Worm (Caenorhabditis elegans) whole organism, early embryonic: ENCODE measurements around the gene ZC404.2.

ENCODE experiments used
- B0310.2 ChIP-seq: sonication (generic microtip); optimal IDR thresholded peaks from 2 replicates; lab custom pipeline; 2016; ENCODE audit warnings: mild to moderate bottlenecking, missing genetic modification characterization, missing compliant biosample characterization
- F13C5.2 ChIP-seq: sonication (generic microtip); optimal IDR thresholded peaks from 2 replicates; lab custom pipeline; 2017; ENCODE audit warnings: mild to moderate bottlenecking, missing genetic modification characterization, inconsistent platforms, missing compliant biosample characterization
- aly-1 ChIP-seq: sonication (generic microtip); optimal IDR thresholded peaks from 2 replicates; lab custom pipeline; 2016; ENCODE audit warnings: missing genetic modification characterization, missing compliant biosample characterization
- ama-1 ChIP-seq: fragments of 150-350 bp; optimal IDR thresholded peaks from 2 replicates; lab custom pipeline; 2014
- ceh-13 ChIP-seq: fragments of 200-800 bp; sonication (Bioruptor generic); optimal IDR thresholded peaks from 2 replicates; lab custom pipeline; 2018; ENCODE audit warnings: mild to moderate bottlenecking, missing genetic modification characterization, missing compliant biosample characterization
- ceh-36 ChIP-seq: sonication (generic microtip); optimal IDR thresholded peaks from 2 replicates; lab custom pipeline; 2016; ENCODE audit warnings: missing genetic modification characterization, inconsistent platforms, missing compliant biosample characterization
- ets-7 ChIP-seq: sonication (generic microtip); optimal IDR thresholded peaks from 2 replicates; lab custom pipeline; 2016; ENCODE audit warnings: missing genotype, missing genetic modification characterization, missing compliant biosample characterization
- flt-1 ChIP-seq: fragments of 200-800 bp; sonication (Bioruptor generic); IDR thresholded peaks from 2 replicates; pipeline ENCODE4 v1.3.6; 2022; ENCODE audit warnings: missing genetic modification characterization, missing compliant biosample characterization
- hmbx-1 ChIP-seq: sonication (generic microtip); optimal IDR thresholded peaks from 2 replicates; lab custom pipeline; 2016; ENCODE audit warnings: mild to moderate bottlenecking, missing genetic modification characterization, missing compliant biosample characterization
- hmg-4 ChIP-seq: fragments of 200-800 bp; sonication (Bioruptor generic); optimal IDR thresholded peaks from 2 replicates; lab custom pipeline; 2018; ENCODE audit warnings: mild to moderate bottlenecking, missing genetic modification characterization, missing compliant biosample characterization
- hnd-1 ChIP-seq: sonication (generic microtip); optimal IDR thresholded peaks from 2 replicates; lab custom pipeline; 2016; ENCODE audit warnings: missing genetic modification characterization, missing compliant biosample characterization
- pes-1 ChIP-seq: fragments of 200-800 bp; sonication (Bioruptor generic); IDR thresholded peaks from 2 replicates; pipeline ENCODE4 v1.3.6; 2022; ENCODE audit warnings: missing genetic modification reagents, missing genetic modification characterization, missing compliant biosample characterization
- scrt-1 ChIP-seq: fragments of 200-800 bp; sonication (Bioruptor generic); IDR thresholded peaks from 2 replicates; pipeline ENCODE4 v1.3.6; 2022; ENCODE audit warnings: missing genetic modification characterization, missing compliant biosample characterization
- sea-1 ChIP-seq: fragments of 200-800 bp; sonication (Bioruptor generic); conservative IDR thresholded peaks from 2 replicates; pipeline ENCODE4 v1.3.6; 2022; ENCODE audit warnings: missing genetic modification characterization, missing compliant biosample characterization
- tbx-11 ChIP-seq: fragments of 200-800 bp; sonication (Bioruptor generic); IDR thresholded peaks from 2 replicates; pipeline ENCODE4 v1.3.6; 2022; ENCODE audit warnings: missing genetic modification characterization, missing compliant biosample characterization
- tbx-37 ChIP-seq: fragments of 200-800 bp; sonication (Bioruptor generic); conservative IDR thresholded peaks from 2 replicates; pipeline ENCODE4 v1.3.6; 2022; ENCODE audit warnings: missing genetic modification reagents, missing genetic modification characterization, missing compliant biosample characterization
- tra-4 ChIP-seq: sonication (generic microtip); optimal IDR thresholded peaks from 2 replicates; lab custom pipeline; 2017; ENCODE audit warnings: missing genetic modification characterization, missing compliant biosample characterization

Gene ZC404.2

DNA sequence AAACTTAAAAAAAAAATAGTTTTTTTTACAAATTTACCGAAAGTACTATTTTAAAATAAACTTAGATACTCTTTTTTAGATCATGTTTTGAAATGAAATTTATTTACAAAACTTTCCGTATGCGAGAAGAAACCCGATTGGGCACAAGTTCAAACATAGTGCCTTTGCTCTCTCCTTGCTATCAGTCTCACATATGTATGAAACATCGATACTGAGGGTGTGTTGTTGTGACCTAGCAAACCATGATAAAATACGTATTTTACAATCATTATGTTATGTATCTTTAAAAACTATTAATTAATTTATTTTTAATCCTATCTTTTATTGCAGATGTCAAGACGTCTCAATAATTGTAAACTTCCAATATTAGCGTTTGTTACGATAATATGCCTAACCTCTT lies 22.3 kb downstream of the ZC404.2 start:
- no peak for TF ChIP-seq ceh-13 (GFP tag; lab: Kevin White, UChicago)
- no peak for TF ChIP-seq hnd-1 (tag; lab: Kevin White, UChicago)
- TF ChIP-seq B0310.2 (tag; lab: Kevin White, UChicago): no peak
- no peak for TF ChIP-seq ets-7 (tag; lab: Kevin White, UChicago)
- no peak for TF ChIP-seq hmg-4 (GFP tag; lab: Kevin White, UChicago)
- TF ChIP-seq hmbx-1 (tag; lab: Kevin White, UChicago): no peak
- TF ChIP-seq ceh-36: no peak
- no peak for TF ChIP-seq tbx-37 (GFP tag; lab: Robert Waterston, UW)
- TF ChIP-seq F13C5.2 (tag; lab: Kevin White, UChicago): no peak
- no peak for TF ChIP-seq scrt-1 (GFP tag; lab: Robert Waterston, UW)

DNA sequence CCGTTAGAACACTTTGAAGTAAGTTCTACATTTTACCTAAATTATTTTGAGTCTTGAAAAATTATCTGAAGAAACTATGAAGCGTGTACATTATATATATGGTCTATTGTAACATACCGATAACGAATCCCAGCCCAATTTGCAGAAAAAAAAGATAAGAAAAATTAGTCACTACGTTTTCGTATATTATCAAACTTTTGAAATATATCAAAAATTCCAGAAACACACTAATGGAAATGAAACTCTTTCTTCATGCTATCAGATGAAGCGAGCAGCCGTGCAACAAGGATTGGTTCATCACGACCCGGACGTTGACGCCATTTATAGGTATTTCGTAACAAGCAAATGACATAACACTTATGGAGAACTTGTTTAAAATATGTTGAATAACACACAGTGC lies 24.1 kb downstream of the ZC404.2 start:
- TF ChIP-seq scrt-1 (GFP tag; lab: Robert Waterston, UW): no peak
- no peak for TF ChIP-seq tbx-37 (GFP tag; lab: Robert Waterston, UW)
- TF ChIP-seq hmbx-1 (tag; lab: Kevin White, UChicago): no peak
- TF ChIP-seq ceh-13 (GFP tag; lab: Kevin White, UChicago): no peak

DNA sequence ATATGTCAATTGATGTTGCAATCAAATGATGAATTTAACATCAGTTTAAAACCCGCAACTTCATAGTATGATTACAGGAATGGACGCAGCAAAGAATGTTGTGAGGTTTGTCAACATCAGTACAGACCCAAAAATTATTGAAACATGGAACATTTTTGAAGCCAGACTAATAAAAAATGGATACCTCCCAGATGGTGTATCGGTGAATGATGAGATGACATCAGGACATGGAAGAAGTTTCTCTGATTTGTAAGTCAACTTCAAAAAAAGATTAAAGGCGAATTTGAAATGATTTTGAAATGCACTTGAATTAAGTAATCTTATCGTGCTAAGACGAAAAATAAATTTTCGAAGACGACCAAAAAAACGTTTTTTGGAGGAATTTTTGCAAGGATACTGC lies 26.1 kb downstream of the ZC404.2 start:
- TF ChIP-seq ceh-13 (GFP tag; lab: Kevin White, UChicago): no peak
- TF ChIP-seq ceh-36: no peak
- no peak for TF ChIP-seq hmg-4 (GFP tag; lab: Kevin White, UChicago)
- no peak for TF ChIP-seq ets-7 (tag; lab: Kevin White, UChicago)
- TF ChIP-seq scrt-1 (GFP tag; lab: Robert Waterston, UW): no peak
- no peak for TF ChIP-seq tbx-37 (GFP tag; lab: Robert Waterston, UW)
- TF ChIP-seq pes-1: no peak

DNA sequence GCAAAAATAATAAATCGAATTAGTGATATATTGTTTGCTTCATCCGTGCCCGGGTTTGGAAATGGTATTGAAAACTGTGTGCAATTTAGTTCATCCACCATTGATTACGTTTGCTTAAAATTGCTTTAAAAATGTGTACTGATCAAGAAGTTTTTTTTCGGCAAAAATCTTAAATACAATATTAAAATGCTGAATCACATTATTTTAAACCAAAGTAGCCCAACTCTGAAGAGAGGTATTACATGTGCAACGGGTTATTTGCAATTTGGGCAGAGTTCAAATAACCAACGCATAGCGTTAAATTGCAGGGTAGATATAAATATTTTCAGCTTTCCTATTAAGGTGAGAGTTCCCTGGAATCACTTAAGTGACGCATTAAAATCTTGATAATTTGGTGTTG lies 29.4 kb downstream of the ZC404.2 start, which contains the start of gene dmsr-14:
TSS of gene dmsr-14 (minus strand) at position 101 of the 400 bp plus-strand sequence.
- TF ChIP-seq hmg-4 (GFP tag; lab: Kevin White, UChicago): no peak
- TF ChIP-seq ceh-13 (GFP tag; lab: Kevin White, UChicago): no peak
- no peak for TF ChIP-seq tra-4 (tag; lab: Kevin White, UChicago)
- TF ChIP-seq aly-1: no peak
- TF ChIP-seq hnd-1 (tag; lab: Kevin White, UChicago): no peak
- TF ChIP-seq ama-1 (lab: Kevin White, UChicago): no peak
- TF ChIP-seq F13C5.2 (tag; lab: Kevin White, UChicago): no peak
- TF ChIP-seq scrt-1 (GFP tag; lab: Robert Waterston, UW): no peak
- TF ChIP-seq hmbx-1 (tag; lab: Kevin White, UChicago): no peak
- TF ChIP-seq tbx-37 (GFP tag; lab: Robert Waterston, UW): no peak
- no peak for TF ChIP-seq tbx-11 (GFP tag; lab: Robert Waterston, UW)
- no peak for TF ChIP-seq sea-1 (GFP tag; lab: Robert Waterston, UW)
- TF ChIP-seq ceh-36: no peak

DNA sequence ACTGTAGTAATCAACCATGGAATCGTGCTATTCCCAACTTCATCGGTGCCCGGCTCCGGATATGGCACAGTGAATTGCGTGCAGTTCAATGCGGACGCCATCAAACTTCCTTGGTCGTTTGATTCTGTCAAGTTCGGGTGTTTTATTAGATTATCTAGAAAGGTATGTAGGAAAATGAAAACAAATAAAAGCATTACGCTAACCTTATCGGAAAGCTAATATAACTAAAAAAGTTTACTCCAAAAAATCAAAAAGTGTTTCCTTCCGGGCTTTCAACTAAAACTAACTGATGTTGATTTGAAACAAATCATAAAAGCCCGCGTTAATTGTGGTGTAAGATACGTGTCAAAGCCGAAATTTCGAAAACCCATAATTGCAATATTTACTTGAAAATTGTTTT lies 32.1 kb downstream of the ZC404.2 start, which contains the start of gene dmsr-13:
TSS of gene dmsr-13 (minus strand) at position 101 of the 400 bp plus-strand sequence.
- TF ChIP-seq hmbx-1 (tag; lab: Kevin White, UChicago): no peak
- TF ChIP-seq ceh-36: no peak
- no peak for TF ChIP-seq ama-1 (lab: Kevin White, UChicago)
- TF ChIP-seq hmg-4 (GFP tag; lab: Kevin White, UChicago): no peak
- TF ChIP-seq sea-1 (GFP tag; lab: Robert Waterston, UW): no peak
- no peak for TF ChIP-seq flt-1
- TF ChIP-seq scrt-1 (GFP tag; lab: Robert Waterston, UW): no peak
- TF ChIP-seq B0310.2 (tag; lab: Kevin White, UChicago): no peak
- no peak for TF ChIP-seq hnd-1 (tag; lab: Kevin White, UChicago)
- TF ChIP-seq tbx-11 (GFP tag; lab: Robert Waterston, UW): no peak

DNA sequence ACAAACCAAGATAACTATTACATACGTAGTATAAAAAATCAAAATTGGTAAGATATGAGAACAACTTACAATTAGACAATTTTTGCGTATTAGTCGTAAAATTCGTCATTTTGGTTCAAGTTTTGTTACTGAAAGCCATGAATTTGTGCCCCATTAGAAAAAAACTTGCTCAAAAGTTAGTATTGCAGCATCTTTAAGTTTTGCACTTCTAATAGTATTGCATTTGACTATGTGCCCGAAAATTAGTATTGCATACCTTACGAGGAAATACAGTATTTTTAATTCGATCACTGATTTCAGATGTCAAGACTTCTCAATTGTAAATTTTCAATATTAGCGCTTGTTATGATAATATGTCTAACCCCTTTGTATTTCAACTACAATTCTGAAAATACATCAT lies 33.8 kb downstream of the ZC404.2 start, which contains the start of gene T15B7.8:
TSS of gene T15B7.8 (plus strand) at position 301 of the 400 bp plus-strand sequence.
- TF ChIP-seq tbx-11 (GFP tag; lab: Robert Waterston, UW) (no peak), tbx-37 (GFP tag; lab: Robert Waterston, UW) (no peak), ceh-36 (no peak), F13C5.2 (tag; lab: Kevin White, UChicago) (no peak), hmg-4 (GFP tag; lab: Kevin White, UChicago) (no peak), ceh-13 (GFP tag; lab: Kevin White, UChicago) (no peak), aly-1 (no peak), sea-1 (GFP tag; lab: Robert Waterston, UW) (no peak), tra-4 (tag; lab: Kevin White, UChicago) (no peak)

DNA sequence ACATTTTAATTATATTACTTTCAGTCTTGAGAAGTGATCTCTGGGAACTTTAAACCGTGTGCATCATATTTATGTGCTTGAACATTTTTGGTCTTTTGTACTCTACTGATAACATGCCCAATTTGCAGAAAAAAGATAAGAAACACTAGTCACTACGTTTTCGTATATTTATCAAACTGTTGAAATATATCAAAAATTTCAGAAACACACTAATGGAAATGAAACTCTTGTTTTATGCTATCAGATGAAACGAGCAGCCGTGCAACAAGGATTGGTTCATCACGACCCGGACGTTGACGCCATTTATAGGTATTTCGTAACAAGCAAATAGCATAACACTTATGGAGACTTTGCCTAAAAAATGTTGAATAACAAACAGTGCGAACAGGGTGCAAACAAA lies 35.7 kb downstream of the ZC404.2 start:
- TF ChIP-seq flt-1: no peak
- no peak for TF ChIP-seq pes-1
- no peak for TF ChIP-seq scrt-1 (GFP tag; lab: Robert Waterston, UW)
- no peak for TF ChIP-seq hmg-4 (GFP tag; lab: Kevin White, UChicago)
- TF ChIP-seq tbx-11 (GFP tag; lab: Robert Waterston, UW): no peak
- no peak for TF ChIP-seq ama-1 (lab: Kevin White, UChicago)
- TF ChIP-seq ets-7 (tag; lab: Kevin White, UChicago): no peak
- no peak for TF ChIP-seq ceh-36
- TF ChIP-seq sea-1 (GFP tag; lab: Robert Waterston, UW): no peak
- TF ChIP-seq B0310.2 (tag; lab: Kevin White, UChicago): no peak
- TF ChIP-seq F13C5.2 (tag; lab: Kevin White, UChicago): no peak
- no peak for TF ChIP-seq ceh-13 (GFP tag; lab: Kevin White, UChicago)
- TF ChIP-seq aly-1: no peak
- no peak for TF ChIP-seq tra-4 (tag; lab: Kevin White, UChicago)
- no peak for TF ChIP-seq tbx-37 (GFP tag; lab: Robert Waterston, UW)
- no peak for TF ChIP-seq hmbx-1 (tag; lab: Kevin White, UChicago)
- no peak for TF ChIP-seq hnd-1 (tag; lab: Kevin White, UChicago)
